Fruit fly (Drosophila melanogaster) Kc167 (cell line): ENCODE data around the gene Boh1.

ENCODE experiments used
- Myc ChIP-seq: fragments of >200 bp; optimal IDR thresholded peaks from 2 replicates; lab custom pipeline; 2017; ENCODE audit warnings: missing external identifiers
- h ChIP-seq: fragments of >200 bp; optimal IDR thresholded peaks from 3 replicates; lab custom pipeline; 2018; ENCODE audit warnings: missing external identifiers
- ttk ChIP-seq: sonication (Bioruptor generic); optimal IDR thresholded peaks from 2 replicates; lab custom pipeline; 2017; ENCODE audit warnings: missing external identifiers

- TF ChIP-seq h (lab: Kevin White, UChicago) (no peak), ttk (lab: Kevin White, UChicago) (no peak), Myc (lab: Kevin White, UChicago) (no peak)
These were observed 38.7 kb upstream of the Boh1 start for dm6 chr3R:27957967-27958366.
